Worm (Caenorhabditis elegans) whole organism, midembryonic: ENCODE results near the gene T02E9.5.

ENCODE experiments used
- T22C8.4 ChIP-seq: fragments of 200-800 bp; sonication (Bioruptor generic); IDR thresholded peaks from 2 replicates; pipeline ENCODE4 v1.3.6; 2022; ENCODE audit warnings: missing genetic modification characterization, missing compliant biosample characterization
- klf-2 ChIP-seq: fragments of 200-800 bp; sonication (Bioruptor generic); conservative IDR thresholded peaks from 2 replicates; pipeline ENCODE4 v1.3.6; 2022; ENCODE audit warnings: missing genetic modification reagents, missing genetic modification characterization, missing compliant biosample characterization
- med-1 ChIP-seq: sonication (generic microtip); optimal IDR thresholded peaks from 2 replicates; lab custom pipeline; 2017; ENCODE audit warnings: missing genetic modification characterization, mild to moderate bottlenecking, missing compliant biosample characterization, antibody characterized with exemption, missing genetic modification reagents; ENCODE audit not compliant: insufficient read depth
- tab-1 ChIP-seq: fragments of 200-800 bp; sonication (Bioruptor generic); IDR thresholded peaks from 2 replicates; pipeline ENCODE4 v1.3.6; 2022; ENCODE audit warnings: missing genetic modification characterization, missing compliant biosample characterization
- ztf-23 ChIP-seq: fragments of 200-800 bp; sonication (Bioruptor generic); IDR thresholded peaks from 2 replicates; pipeline ENCODE4 v1.3.6; 2022; ENCODE audit warnings: missing genetic modification reagents, missing genetic modification characterization, missing compliant biosample characterization
- ztf-29 ChIP-seq: fragments of 200-800 bp; sonication (Bioruptor generic); IDR thresholded peaks from 2 replicates; pipeline ENCODE4 v1.3.6; 2022; ENCODE audit warnings: missing genetic modification reagents, missing genetic modification characterization, missing compliant biosample characterization

DNA sequence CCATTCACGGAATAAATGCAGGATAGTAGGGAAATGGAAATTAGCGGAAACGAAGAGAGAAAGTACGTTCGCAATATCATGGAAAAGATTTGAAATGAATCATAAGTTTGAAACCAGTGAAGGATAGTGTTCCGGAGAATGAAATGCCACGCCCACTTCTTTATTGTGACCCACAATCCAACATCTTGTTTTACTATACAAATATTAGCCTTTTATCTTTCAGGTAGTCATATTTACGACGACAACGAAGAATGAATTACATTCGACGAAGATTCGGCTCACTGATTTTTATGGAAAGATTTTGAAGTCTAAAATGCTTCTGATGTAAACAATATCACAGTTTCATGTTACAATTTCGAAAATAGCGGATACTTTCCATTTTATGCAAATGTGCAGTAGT lies 25.2 kb upstream of the T02E9.5 start, which contains the start of gene cutl-18:
- TF ChIP-seq med-1 (GFP tag; lab: Kevin White, UChicago) (no peak), ztf-29 (GFP tag; lab: Robert Waterston, UW) (no peak), tab-1 (GFP tag; lab: Robert Waterston, UW) (no peak), ztf-23 (GFP tag; lab: Robert Waterston, UW) (no peak), T22C8.4 (GFP tag; lab: Robert Waterston, UW) (no peak), klf-2 (no peak)
